Fruit fly (Drosophila melanogaster) whole organism, prepupa: ENCODE measurements around the gene CG7551.

Experiments used
- CG6854 ChIP-seq: fragments of 200-800 bp; sonication (Bioruptor generic); optimal IDR thresholded peaks from 2 replicates; lab custom pipeline; 2017; ENCODE audit warnings: missing biosample characterization, mild to moderate bottlenecking, missing genetic modification characterization
- Eip78C ChIP-seq: fragments of 200-800 bp; sonication (Bioruptor generic); peaks from one replicate; lab custom pipeline; 2016; ENCODE audit warnings: missing biosample characterization, missing genetic modification characterization
- Gug ChIP-seq: fragments of 200-800 bp; sonication (Bioruptor generic); IDR thresholded peaks from 2 replicates; pipeline ENCODE4 v1.3.6; 2022; ENCODE audit warnings: missing biosample characterization, missing genetic modification characterization
- Sox15 ChIP-seq: fragments of 200-800 bp; sonication (Bioruptor generic); optimal IDR thresholded peaks from 3 replicates; lab custom pipeline; 2016; ENCODE audit warnings: missing biosample characterization, missing genetic modification characterization

DNA sequence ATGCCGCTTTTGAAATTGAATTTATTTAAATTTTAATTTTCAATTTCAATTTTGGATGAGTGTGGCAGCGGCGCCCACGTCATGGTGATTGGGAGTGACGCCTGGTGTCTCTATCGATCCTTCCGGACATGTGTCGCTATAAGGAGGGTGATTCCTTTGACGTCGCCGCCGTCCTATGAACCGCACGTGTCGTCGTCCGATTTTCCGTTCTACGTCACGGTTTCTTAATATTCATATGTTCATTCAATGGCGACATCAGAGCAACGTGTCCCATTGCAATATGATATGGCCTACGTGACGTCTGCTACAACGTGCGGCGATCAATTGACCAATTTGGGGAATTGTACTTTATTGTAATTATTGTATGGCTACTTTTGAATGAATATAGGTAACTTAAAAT, 25.8 kb upstream of the CG7551 start:
- TF ChIP-seq Eip78C (GFP tag; lab: Kevin White, UChicago) (no peak), Gug (GFP tag; lab: Robert Waterston, UW) (no peak), CG6854 (no peak), Sox15 (GFP tag; lab: Kevin White, UChicago) (no peak)
